Fruit fly (Drosophila melanogaster): ENCODE measurements around the gene Cnx14D.
A peak's percentile ranks its signal among the peaks of the same experiment; 100 is the strongest.

The Cnx14D gene

dm6 chrX:16573659-16574058, 48.4 kb upstream of the Cnx14D start (continued):
- TF ChIP-seq CG7963 (GFP tag; IDR thresholded peaks at IDR 0.05; ENCODE audit: partially characterized antibody) (no peak), Drgx (GFP tag; IDR thresholded peaks at IDR 0.05) (no peak), CG10959 (GFP tag; IDR thresholded peaks at IDR 0.05) (no peak), CG15073 (GFP tag; optimal IDR thresholded peaks at IDR 0.05) (no peak), HLHmδ (GFP tag; optimal IDR thresholded peaks at IDR 0.05) (no peak), CG1602 (GFP tag; optimal IDR thresholded peaks at IDR 0.05) (no peak), B-H1 (GFP tag; IDR thresholded peaks at IDR 0.05) (no peak), CG11247 (GFP tag; IDR thresholded peaks at IDR 0.05) (0 out of 2 replicates have a peak, but pooled peaks have one; percentile 26), CG9817 (tag; optimal IDR thresholded peaks at IDR 0.05) (peak; percentile 13), repo (GFP tag; optimal IDR thresholded peaks at IDR 0.05) (no peak), D19A (tag; optimal IDR thresholded peaks at IDR 0.05) (no peak), Awh (GFP tag; IDR thresholded peaks at IDR 0.05) (no peak), CG14667 (GFP tag; IDR thresholded peaks at IDR 0.05) (no peak), Fer1 (GFP tag; optimal IDR thresholded peaks at IDR 0.05) (peak; percentile 75), CG14014 (GFP tag; IDR thresholded peaks at IDR 0.05) (peak; percentile 55; the same call in 1 of the 2 replicates), ab (GFP tag; optimal IDR thresholded peaks at IDR 0.05) (no peak), CG7372 (GFP tag; IDR thresholded peaks at IDR 0.05) (no peak), aop (GFP tag; IDR thresholded peaks at IDR 0.05) (no peak), wdn (GFP tag; IDR thresholded peaks at IDR 0.05) (no peak), bigmax (GFP tag; optimal IDR thresholded peaks at IDR 0.05) (no peak), CG3407 (GFP tag; optimal IDR thresholded peaks at IDR 0.05) (peak; percentile 13), klu (GFP tag; IDR thresholded peaks at IDR 0.05) (no peak), CG13624 (GFP tag; optimal IDR thresholded peaks at IDR 0.05) (no peak), NK7.1 (GFP tag; optimal IDR thresholded peaks at IDR 0.05) (no peak), CG10147 (GFP tag; optimal IDR thresholded peaks at IDR 0.05) (no peak), schlank (tag; optimal IDR thresholded peaks at IDR 0.05) (no peak), CG10209 (GFP tag; optimal IDR thresholded peaks at IDR 0.05) (peak; percentile 30), CG1233 (GFP tag; optimal IDR thresholded peaks at IDR 0.05) (no peak), Dip3 (GFP tag; optimal IDR thresholded peaks at IDR 0.05) (no peak), CrebB (tag; optimal IDR thresholded peaks at IDR 0.05) (peak; percentile 50), CG8290 (GFP tag; optimal IDR thresholded peaks at IDR 0.05) (no peak), CG8290 (tag; optimal IDR thresholded peaks at IDR 0.05) (peak in 1 of 2 experiments; percentile 35), zen2 (GFP tag; IDR thresholded peaks at IDR 0.05; ENCODE audit: partially characterized antibody) (no peak), Doc2 (GFP tag; IDR thresholded peaks at IDR 0.05) (no peak), tap (tag; optimal IDR thresholded peaks at IDR 0.05) (no peak), chn (GFP tag; optimal IDR thresholded peaks at IDR 0.05) (no peak), CG10267 (tag; optimal IDR thresholded peaks at IDR 0.05) (no peak), HLH3B (GFP tag; IDR thresholded peaks at IDR 0.05) (no peak), CG13296 (GFP tag; optimal IDR thresholded peaks at IDR 0.05) (peak; percentile 62), slbo (GFP tag; IDR thresholded peaks at IDR 0.05) (no peak), NC2β (GFP tag; optimal IDR thresholded peaks at IDR 0.05) (no peak), run (tag; optimal IDR thresholded peaks at IDR 0.05) (no peak), CG6765 (GFP tag; optimal IDR thresholded peaks at IDR 0.05) (peak; percentile 53), CG8359 (GFP tag; optimal IDR thresholded peaks at IDR 0.05; ENCODE audit: borderline replicate concordance) (no peak), CG10366 (GFP tag; IDR thresholded peaks at IDR 0.05) (no peak), sd (tag; optimal IDR thresholded peaks at IDR 0.05) (no peak), chm (GFP tag; IDR thresholded peaks at IDR 0.05) (0 out of 2 replicates have a peak, but pooled peaks have one; percentile 8), p53 (GFP tag; optimal IDR thresholded peaks at IDR 0.05) (no peak), CG7839 (tag; optimal IDR thresholded peaks at IDR 0.05) (no peak), tx (GFP tag; optimal IDR thresholded peaks at IDR 0.05) (no peak), Jarid2 (GFP tag; optimal IDR thresholded peaks at IDR 0.05) (no peak), Dek (tag; optimal IDR thresholded peaks at IDR 0.05) (no peak), gcm2 (GFP tag; optimal IDR thresholded peaks at IDR 0.05) (no peak)
